Worm (Caenorhabditis elegans) whole organism, L2 larva: ENCODE measurements around the gene K01B6.4.
A peak's percentile ranks its signal among the peaks of the same experiment; 100 is the strongest.

Experiments used
- C34F6.9 ChIP-seq: fragments of 150-350 bp; optimal IDR thresholded peaks from 2 replicates; lab custom pipeline; 2014; ENCODE audit warnings: missing biosample characterization, missing genetic modification characterization
- F13H6.1 ChIP-seq: sonication (generic microtip); optimal IDR thresholded peaks from 2 replicates; lab custom pipeline; 2016; ENCODE audit warnings: missing genetic modification characterization, missing compliant biosample characterization
- R02D3.7 ChIP-seq: fragments of 150-350 bp; optimal IDR thresholded peaks from 2 replicates; lab custom pipeline; 2014; ENCODE audit warnings: missing biosample characterization, missing genetic modification characterization
- Y55F3AM.14 ChIP-seq: fragments of 200-800 bp; sonication (Bioruptor generic); optimal IDR thresholded peaks from 2 replicates; lab custom pipeline; 2018; ENCODE audit warnings: mild to moderate bottlenecking, missing genetic modification characterization, missing compliant biosample characterization
- ZK546.5 ChIP-seq: sonication (generic microtip); optimal IDR thresholded peaks from 2 replicates; lab custom pipeline; 2017; ENCODE audit warnings: missing biosample characterization, missing genetic modification characterization
- aly-2 ChIP-seq: fragments of 150-350 bp; optimal IDR thresholded peaks from 2 replicates; lab custom pipeline; 2014; ENCODE audit warnings: missing biosample characterization, missing genetic modification characterization
- blmp-1 ChIP-seq: sonication (generic microtip); optimal IDR thresholded peaks from 2 replicates; lab custom pipeline; 2017; ENCODE audit warnings: missing genetic modification characterization, mild to moderate bottlenecking, missing compliant biosample characterization, antibody characterized with exemption, moderate library complexity; ENCODE audit not compliant: insufficient read depth
- ceh-16 ChIP-seq: fragments of 150-350 bp; optimal IDR thresholded peaks from 2 replicates; lab custom pipeline; 2014; ENCODE audit warnings: missing biosample characterization, missing genetic modification characterization
- crh-2 ChIP-seq: sonication (generic microtip); optimal IDR thresholded peaks from 2 replicates; lab custom pipeline; 2017; ENCODE audit warnings: missing biosample characterization, missing genetic modification characterization
- dmd-4 ChIP-seq: sonication (generic microtip); optimal IDR thresholded peaks from 2 replicates; lab custom pipeline; 2017; ENCODE audit warnings: missing biosample characterization, missing genetic modification characterization
- egl-27 ChIP-seq: sonication (generic microtip); optimal IDR thresholded peaks from 3 replicates; lab custom pipeline; 2017; ENCODE audit warnings: missing biosample characterization, missing genetic modification reagents, missing genetic modification characterization
- elt-3 ChIP-seq: sonication (generic microtip); optimal IDR thresholded peaks from 2 replicates; lab custom pipeline; 2017; ENCODE audit warnings: missing biosample characterization, missing genetic modification characterization
- fos-1 ChIP-seq: fragments of 150-350 bp; optimal IDR thresholded peaks from 2 replicates; lab custom pipeline; 2014; ENCODE audit warnings: missing biosample characterization, missing genetic modification characterization
- gmeb-1 ChIP-seq: fragments of 150-350 bp; optimal IDR thresholded peaks from 2 replicates; lab custom pipeline; 2014; ENCODE audit warnings: missing biosample characterization, missing genetic modification characterization
- lin-11 ChIP-seq: fragments of 150-350 bp; sonication (generic microtip); optimal IDR thresholded peaks from 2 replicates; lab custom pipeline; 2014; ENCODE audit warnings: missing biosample characterization, missing genetic modification characterization, inconsistent platforms, mixed read lengths
- lin-13 ChIP-seq: fragments of 150-350 bp; optimal IDR thresholded peaks from 2 replicates; lab custom pipeline; 2014; ENCODE audit warnings: missing biosample characterization, missing genetic modification reagents, missing genetic modification characterization
- lsy-2 ChIP-seq, 2 experiments: fragments of 150-350 bp in 1 of 2; sonication (generic microtip) in 1 of 2; optimal IDR thresholded peaks; 2 replicates each; lab custom pipeline; 2014 to 2017; ENCODE audit warnings: missing biosample characterization in 2 of 2, missing genetic modification characterization in 2 of 2
- mab-5 ChIP-seq: fragments of 150-350 bp; optimal IDR thresholded peaks from 2 replicates; lab custom pipeline; 2014; ENCODE audit warnings: missing biosample characterization, missing genetic modification characterization
- nhr-12 ChIP-seq: fragments of 150-350 bp; optimal IDR thresholded peaks from 2 replicates; lab custom pipeline; 2014; ENCODE audit warnings: missing biosample characterization, missing genetic modification characterization
- nhr-129 ChIP-seq: fragments of 150-350 bp; optimal IDR thresholded peaks from 2 replicates; lab custom pipeline; 2014; ENCODE audit warnings: missing biosample characterization, missing genetic modification characterization
- nhr-21 ChIP-seq: fragments of 150-350 bp; optimal IDR thresholded peaks from 2 replicates; lab custom pipeline; 2014; ENCODE audit warnings: missing biosample characterization, missing genetic modification characterization
- nhr-23 ChIP-seq: fragments of 150-350 bp; optimal IDR thresholded peaks from 2 replicates; lab custom pipeline; 2014; ENCODE audit warnings: missing biosample characterization, missing genetic modification reagents, missing genetic modification characterization
- nhr-77 ChIP-seq: fragments of 150-350 bp; optimal IDR thresholded peaks from 2 replicates; lab custom pipeline; 2014; ENCODE audit warnings: missing biosample characterization, missing genetic modification characterization
- skn-1 ChIP-seq: sonication (generic microtip); optimal IDR thresholded peaks from 2 replicates; lab custom pipeline; 2017; ENCODE audit warnings: missing biosample characterization, missing genetic modification characterization
- sma-9 ChIP-seq, 2 experiments: fragments of 150-350 bp in 1 of 2; sonication (generic microtip) in 1 of 2; optimal IDR thresholded peaks; 2 replicates each; lab custom pipeline; 2014 to 2016; ENCODE audit warnings: missing genetic modification characterization in 2 of 2, mild to moderate bottlenecking in 1 of 2, missing biosample characterization in 1 of 2, missing compliant biosample characterization in 1 of 2, missing genetic modification reagents in 1 of 2, moderate library complexity in 1 of 2
- snpc-4 ChIP-seq: fragments of 150-350 bp; optimal IDR thresholded peaks from 2 replicates; lab custom pipeline; 2014; ENCODE audit warnings: missing biosample characterization, missing genetic modification characterization
- unc-39 ChIP-seq: fragments of 150-350 bp; optimal IDR thresholded peaks from 2 replicates; lab custom pipeline; 2014; ENCODE audit warnings: missing biosample characterization, missing genetic modification characterization
- unc-55 ChIP-seq: fragments of 150-350 bp; sonication (generic microtip); optimal IDR thresholded peaks from 3 replicates; lab custom pipeline; 2014; ENCODE audit warnings: missing biosample characterization, missing genetic modification reagents, missing genetic modification characterization
- unc-62 ChIP-seq: fragments of 150-350 bp; optimal IDR thresholded peaks from 2 replicates; lab custom pipeline; 2014; ENCODE audit warnings: missing biosample characterization, missing genetic modification reagents, missing genetic modification characterization
- zag-1 ChIP-seq: fragments of 150-350 bp; optimal IDR thresholded peaks from 2 replicates; lab custom pipeline; 2014; ENCODE audit warnings: missing biosample characterization, missing genetic modification characterization
- ztf-1 ChIP-seq: fragments of 200-800 bp; sonication (Bioruptor generic); conservative IDR thresholded peaks from 2 replicates; pipeline ENCODE4 v1.3.6; 2022; ENCODE audit warnings: missing genetic modification characterization, missing compliant biosample characterization
- ztf-4 ChIP-seq: fragments of 150-350 bp; optimal IDR thresholded peaks from 2 replicates; lab custom pipeline; 2014; ENCODE audit warnings: missing biosample characterization, missing genetic modification characterization

Gene K01B6.4

DNA sequence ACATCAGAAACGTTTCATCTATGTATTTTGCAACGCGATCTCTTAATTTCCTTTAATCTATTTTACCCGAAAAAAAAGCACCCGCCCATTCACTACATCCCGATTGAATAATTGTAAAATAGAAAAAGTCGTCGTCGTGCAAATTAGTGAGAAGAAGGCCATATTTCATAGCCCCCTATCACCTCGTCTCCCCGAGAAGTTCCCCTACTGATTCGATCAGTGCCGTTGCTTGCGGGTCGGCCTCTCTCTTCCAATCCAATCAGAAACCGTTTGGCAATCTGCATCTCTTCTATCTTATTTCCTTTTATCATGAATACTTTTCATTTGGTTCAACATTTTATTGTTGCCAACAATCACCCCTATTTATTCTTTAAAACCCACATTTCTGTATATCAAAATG is 1.9 kb upstream of the K01B6.4 start:
- TF ChIP-seq dmd-4 (tag; lab: Kevin White, UChicago) (no peak), R02D3.7 (tag; lab: Kevin White, UChicago) (no peak), gmeb-1 (tag; lab: Kevin White, UChicago) (no peak), lsy-2 (tag; optimal IDR thresholded peaks at IDR 0.05; lab: Kevin White, UChicago) (no peak), unc-62 (GFP tag; lab: Kevin White, UChicago) (no peak), aly-2 (tag; lab: Kevin White, UChicago) (no peak)

DNA sequence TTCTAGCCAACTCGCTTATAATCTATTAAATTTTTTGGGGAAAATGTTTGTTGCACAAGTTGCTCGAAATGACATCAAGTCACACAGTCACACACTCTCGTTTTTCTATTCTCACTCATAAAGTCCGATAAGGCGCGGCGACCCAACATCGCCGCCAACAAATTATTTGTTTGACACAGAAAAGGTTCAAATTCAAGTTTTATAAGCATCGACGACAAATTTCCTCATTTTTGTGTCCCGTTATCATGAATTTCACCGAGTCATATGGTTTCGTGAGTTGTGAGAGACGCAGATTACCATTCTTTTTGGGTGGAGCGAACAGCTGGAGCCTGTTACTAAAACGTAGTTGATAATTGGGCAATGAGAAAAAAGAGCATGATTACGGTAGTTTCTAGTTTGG is 7.4 kb downstream of the K01B6.4 start:
- TF ChIP-seq mab-5 (tag; lab: Kevin White, UChicago) (no peak), crh-2 (peak; percentile 66), zag-1 (tag; lab: Kevin White, UChicago) (no peak), ztf-4 (tag; lab: Kevin White, UChicago) (no peak), lsy-2 (tag; optimal IDR thresholded peaks at IDR 0.05; lab: Kevin White, UChicago) (no peak), nhr-23 (tag; lab: Kevin White, UChicago) (no peak), Y55F3AM.14 (GFP tag; lab: Kevin White, UChicago) (no peak), gmeb-1 (tag; lab: Kevin White, UChicago) (peak; percentile 42), snpc-4 (tag; lab: Kevin White, UChicago) (no peak), ztf-1 (GFP tag; lab: Robert Waterston, UW) (no peak), sma-9 (GFP tag; optimal IDR thresholded peaks at IDR 0.05; lab: Kevin White, UChicago) (peak; percentile 64), sma-9 (tag; optimal IDR thresholded peaks at IDR 0.05; lab: Kevin White, UChicago) (no peak), fos-1 (peak; percentile 87), nhr-77 (tag; lab: Kevin White, UChicago) (no peak), egl-27 (tag; lab: Kevin White, UChicago) (no peak), lin-13 (no peak), aly-2 (tag; lab: Kevin White, UChicago) (no peak), nhr-129 (no peak), nhr-21 (tag; lab: Kevin White, UChicago) (no peak)

DNA sequence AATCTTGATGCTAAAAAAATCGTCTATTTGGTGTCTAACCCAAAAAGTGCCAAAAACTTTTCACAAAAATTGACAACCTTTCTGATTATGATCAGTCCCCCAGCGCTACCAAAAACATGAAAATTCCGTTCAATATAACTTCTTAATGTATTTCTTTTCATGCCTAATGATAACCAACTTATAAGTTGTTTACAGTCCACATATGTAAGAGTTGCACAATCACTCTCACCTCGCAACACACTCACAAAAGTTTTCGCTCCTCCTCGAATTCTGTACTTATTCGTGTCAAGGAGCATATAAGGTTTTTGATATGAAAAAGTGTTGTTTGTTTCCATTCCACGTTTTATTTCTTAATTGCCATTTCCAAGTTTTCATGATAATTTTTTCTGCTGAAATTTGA is 8.7 kb downstream of the K01B6.4 start:
- TF ChIP-seq fos-1: peak; percentile 28
- no peak for TF ChIP-seq lin-11 (tag; lab: Kevin White, UChicago)
- no peak for TF ChIP-seq Y55F3AM.14 (GFP tag; lab: Kevin White, UChicago)

DNA sequence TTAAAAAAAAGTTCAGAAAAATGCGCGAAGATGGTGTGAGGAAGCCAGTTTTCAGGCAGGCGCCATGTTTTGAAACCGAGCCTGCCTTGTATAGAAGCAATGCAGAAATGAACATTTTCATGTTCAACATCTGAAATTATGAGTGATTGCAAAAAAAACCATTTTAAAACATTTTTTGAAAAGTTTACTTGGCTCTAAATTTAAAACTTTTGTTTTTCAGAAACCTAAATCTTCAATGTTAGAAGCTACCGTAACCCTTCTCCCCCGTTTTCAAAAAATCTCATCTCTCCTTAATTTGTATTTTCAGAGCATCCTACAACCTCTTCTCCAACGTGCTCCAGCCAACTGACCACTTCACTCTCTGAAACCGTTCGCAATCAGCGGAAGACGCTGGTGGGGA is 15.8 kb downstream of the K01B6.4 start, which contains the start of gene fozi-1:
Gene fozi-1 (plus strand): TSS at position 301 of the 400 bp plus-strand sequence.
- TF ChIP-seq aly-2 (tag; lab: Kevin White, UChicago): no peak
- no peak for TF ChIP-seq mab-5 (tag; lab: Kevin White, UChicago)
- no peak for TF ChIP-seq dmd-4 (tag; lab: Kevin White, UChicago)
- no peak for TF ChIP-seq nhr-12 (tag; lab: Kevin White, UChicago)
- TF ChIP-seq lsy-2 (tag; optimal IDR thresholded peaks at IDR 0.05; lab: Kevin White, UChicago): no peak
- TF ChIP-seq skn-1 (tag; lab: Kevin White, UChicago): no peak
- TF ChIP-seq lin-13: no peak
- no peak for TF ChIP-seq unc-55
- no peak for TF ChIP-seq unc-39
- TF ChIP-seq ceh-16 (tag; lab: Kevin White, UChicago): no peak
- no peak for TF ChIP-seq elt-3 (tag; lab: Kevin White, UChicago)
- TF ChIP-seq snpc-4 (tag; lab: Kevin White, UChicago): no peak
- TF ChIP-seq unc-62 (GFP tag; lab: Kevin White, UChicago): no peak

DNA sequence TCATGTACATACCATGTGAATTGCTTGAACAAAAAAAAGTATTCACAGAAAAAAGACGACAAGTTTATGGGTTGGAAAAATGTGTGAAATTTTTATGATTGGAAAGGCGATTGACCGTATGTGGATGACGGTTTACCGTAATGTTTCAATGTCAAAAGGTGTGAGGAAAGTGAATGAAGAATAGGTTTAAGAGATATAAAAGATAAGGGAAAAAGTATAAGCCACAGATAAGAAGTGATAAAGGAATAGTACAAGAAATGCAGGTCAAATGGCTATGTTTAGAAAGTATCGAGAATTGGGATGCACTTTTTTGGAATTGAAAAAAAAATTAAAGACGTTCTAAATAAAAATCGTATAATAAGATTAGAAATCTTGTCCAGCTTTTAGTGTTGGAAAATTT is 19.4 kb downstream of the K01B6.4 start:
- TF ChIP-seq blmp-1 (tag; lab: Kevin White, UChicago) (peak; percentile 58), ZK546.5 (no peak), fos-1 (peak; percentile 16)

DNA sequence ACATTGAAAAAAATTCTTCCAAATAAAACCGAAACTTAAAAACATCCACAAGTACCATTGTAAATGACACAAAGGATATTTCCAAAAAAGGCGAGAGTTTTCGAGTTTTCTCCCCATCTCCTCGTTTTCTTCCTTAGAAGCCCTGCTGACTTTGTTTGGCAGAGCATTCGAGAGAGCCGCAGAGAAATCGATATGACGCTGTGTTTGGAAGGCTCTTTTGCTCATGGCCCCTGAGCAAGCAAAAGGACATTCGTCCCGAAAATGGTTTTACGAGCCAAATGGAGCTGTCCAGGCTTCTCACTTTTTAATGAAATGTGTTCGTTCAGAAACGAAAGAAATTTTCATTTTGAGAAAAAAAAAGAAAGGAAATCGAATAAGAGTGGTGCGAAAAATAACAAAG is 25.1 kb downstream of the K01B6.4 start:
- no peak for TF ChIP-seq Y55F3AM.14 (GFP tag; lab: Kevin White, UChicago)
- TF ChIP-seq lin-11 (tag; lab: Kevin White, UChicago): no peak
- peak in 1 of 2 experiments; percentile 16 for TF ChIP-seq lsy-2 (tag; optimal IDR thresholded peaks at IDR 0.05; lab: Kevin White, UChicago)
- TF ChIP-seq C34F6.9: peak; percentile 46
- no peak for TF ChIP-seq dmd-4 (tag; lab: Kevin White, UChicago)
- TF ChIP-seq F13H6.1: no peak
- no peak for TF ChIP-seq sma-9 (GFP tag; optimal IDR thresholded peaks at IDR 0.05; lab: Kevin White, UChicago)
- TF ChIP-seq sma-9 (tag; optimal IDR thresholded peaks at IDR 0.05; lab: Kevin White, UChicago): no peak
- TF ChIP-seq unc-55: peak; percentile 22
